Fruit fly (Drosophila melanogaster): Measurements from ENCODE around the gene VhaAC39-2.

The VhaAC39-2 gene

dm6 chr3R:23176445-23177087 is 17.4 kb upstream of the VhaAC39-2 start (continued):
- TF ChIP-seq HLH4C (GFP tag; IDR thresholded peaks at IDR 0.05; ENCODE audit: partially characterized antibody) (no peak), CG32767 (GFP tag; IDR thresholded peaks at IDR 0.05) (no peak), CG17385 (GFP tag; optimal IDR thresholded peaks at IDR 0.05) (peak; percentile 11), exex (tag; optimal IDR thresholded peaks at IDR 0.05) (peak; percentile 34), CG12071 (GFP tag; optimal IDR thresholded peaks at IDR 0.05) (peak; percentile 80), CG42726 (GFP tag; IDR thresholded peaks at IDR 0.05; ENCODE audit: partially characterized antibody) (no peak), CG15479 (GFP tag; optimal IDR thresholded peaks at IDR 0.05) (no peak), CG11093 (GFP tag; IDR thresholded peaks at IDR 0.05) (no peak), CG4820 (GFP tag; optimal IDR thresholded peaks at IDR 0.05) (no peak), Vsx1 (GFP tag; optimal IDR thresholded peaks at IDR 0.05) (peak; percentile 70), CG13624 (GFP tag; optimal IDR thresholded peaks at IDR 0.05) (peak; percentile 13), da (GFP tag; optimal IDR thresholded peaks at IDR 0.05) (no peak), CG1602 (GFP tag; optimal IDR thresholded peaks at IDR 0.05) (no peak), CG13775 (GFP tag; optimal IDR thresholded peaks at IDR 0.05) (peak; percentile 2), prd (optimal IDR thresholded peaks at IDR 0.05) (no peak), prd (GFP tag; IDR thresholded peaks at IDR 0.05) (no peak), Ets97D (GFP tag; optimal IDR thresholded peaks at IDR 0.05) (no peak), her (GFP tag; optimal IDR thresholded peaks at IDR 0.05) (peak; percentile 34), salm (tag; optimal IDR thresholded peaks at IDR 0.05) (no peak), Scr (GFP tag; IDR thresholded peaks at IDR 0.05; ENCODE audit: partially characterized antibody) (no peak), CG8359 (GFP tag; optimal IDR thresholded peaks at IDR 0.05; ENCODE audit: borderline replicate concordance) (no peak), CG10267 (tag; optimal IDR thresholded peaks at IDR 0.05) (no peak), hbn (GFP tag; IDR thresholded peaks at IDR 0.05; ENCODE audit: partially characterized antibody) (no peak), ash1 (GFP tag; optimal IDR thresholded peaks at IDR 0.05) (no peak), sens-2 (GFP tag; IDR thresholded peaks at IDR 0.05) (no peak), bsh (GFP tag; optimal IDR thresholded peaks at IDR 0.05) (peak in 1 of 2 experiments; percentile 31), Fer1 (GFP tag; optimal IDR thresholded peaks at IDR 0.05) (peak; percentile 80), gt (GFP tag; IDR thresholded peaks at IDR 0.05) (no peak), hth (optimal IDR thresholded peaks at IDR 0.05) (no peak), Nf-YA (GFP tag; IDR thresholded peaks at IDR 0.05) (peak; percentile 39; the same call in 1 of the 2 replicates), CG15011 (GFP tag; optimal IDR thresholded peaks at IDR 0.05) (peak; percentile 23), H15 (GFP tag; IDR thresholded peaks at IDR 0.05) (no peak), CG30020 (tag; optimal IDR thresholded peaks at IDR 0.05) (no peak), Meics (GFP tag; optimal IDR thresholded peaks at IDR 0.05) (peak; percentile 75), mld (GFP tag; IDR thresholded peaks at IDR 0.05; ENCODE audit: partially characterized antibody) (no peak), Doc2 (GFP tag; IDR thresholded peaks at IDR 0.05) (no peak), Dref (GFP tag; IDR thresholded peaks at IDR 0.05) (no peak), CG3995 (GFP tag; optimal IDR thresholded peaks at IDR 0.05) (peak; percentile 1), fd102C (GFP tag; optimal IDR thresholded peaks at IDR 0.05) (no peak), CG9817 (tag; optimal IDR thresholded peaks at IDR 0.05) (peak; percentile 16), tin (GFP tag; optimal IDR thresholded peaks at IDR 0.05) (no peak), hb (GFP tag; IDR thresholded peaks at IDR 0.05; ENCODE audit: partially characterized antibody) (no peak), ind (GFP tag; optimal IDR thresholded peaks at IDR 0.05) (no peak), grn (GFP tag; optimal IDR thresholded peaks at IDR 0.05) (peak; percentile 26), CG5245 (GFP tag; optimal IDR thresholded peaks at IDR 0.05) (no peak), bigmax (GFP tag; optimal IDR thresholded peaks at IDR 0.05) (no peak), ems (GFP tag; optimal IDR thresholded peaks at IDR 0.05) (no peak), CG10274 (GFP tag; optimal IDR thresholded peaks at IDR 0.05) (no peak), stc (GFP tag; IDR thresholded peaks at IDR 0.05) (0 out of 2 replicates have a peak, but pooled peaks have one; percentile 21), sqz (GFP tag; optimal IDR thresholded peaks at IDR 0.05) (peak; percentile 35)

Measured in whole organism, embryonic.